Fruit fly (Drosophila melanogaster) whole organism, embryonic: Measurements from ENCODE around the gene Rab3-GEF.

Experiments used
- CG10654 ChIP-seq: fragments of 200-800 bp; sonication (Bioruptor generic); optimal IDR thresholded peaks from 2 replicates; lab custom pipeline; 2016; ENCODE audit warnings: missing biosample characterization, missing genetic modification characterization
- CG11247 ChIP-seq: fragments of 200-800 bp; sonication (Bioruptor generic); IDR thresholded peaks from 2 replicates; pipeline ENCODE4 v1.3.6; 2022; ENCODE audit warnings: missing biosample characterization, missing genetic modification characterization
- CG11695 ChIP-seq: fragments of 200-800 bp; sonication (Bioruptor generic); IDR thresholded peaks from 3 replicates; pipeline ENCODE4 v1.3.6; 2022; ENCODE audit warnings: missing biosample characterization, missing genetic modification characterization
- CG12104 ChIP-seq: fragments of 200-800 bp; sonication (Bioruptor generic); optimal IDR thresholded peaks from 3 replicates; lab custom pipeline; 2016; ENCODE audit warnings: missing biosample characterization, missing genetic modification characterization
- CG14667 ChIP-seq: fragments of 200-800 bp; sonication (Bioruptor generic); IDR thresholded peaks from 2 replicates; pipeline ENCODE4 v1.3.6; 2022; ENCODE audit warnings: missing biosample characterization, missing genetic modification characterization
- CG16815 ChIP-seq: fragments of 200-800 bp; sonication (Bioruptor generic); optimal IDR thresholded peaks from 3 replicates; lab custom pipeline; 2017; ENCODE audit warnings: missing biosample characterization, mild to moderate bottlenecking, missing genetic modification characterization
- CG17328 ChIP-seq: fragments of 200-800 bp; sonication (Bioruptor generic); IDR thresholded peaks from 2 replicates; pipeline ENCODE4 v1.3.6; 2022; ENCODE audit warnings: missing biosample characterization, missing genetic modification characterization
- CG17612 ChIP-seq: fragments of 200-800 bp; sonication (Bioruptor generic); IDR thresholded peaks from 2 replicates; pipeline ENCODE4 v1.3.6; 2022; ENCODE audit warnings: missing biosample characterization, missing genetic modification characterization
- CG2889 ChIP-seq: fragments of 200-800 bp; sonication (Bioruptor generic); IDR thresholded peaks from 3 replicates; pipeline ENCODE4 v1.3.6; 2022; ENCODE audit warnings: missing biosample characterization, missing genetic modification characterization
- CG31388 ChIP-seq: fragments of 200-800 bp; sonication (Bioruptor generic); optimal IDR thresholded peaks from 2 replicates; lab custom pipeline; 2016; ENCODE audit warnings: missing biosample characterization, missing genetic modification characterization
- CG32767 ChIP-seq: fragments of 200-800 bp; sonication (Bioruptor generic); IDR thresholded peaks from 2 replicates; pipeline ENCODE4 v1.3.6; 2022; ENCODE audit warnings: missing biosample characterization, missing genetic modification characterization
- CG34376 ChIP-seq: fragments of 200-800 bp; sonication (Bioruptor generic); optimal IDR thresholded peaks from 2 replicates; lab custom pipeline; 2018; ENCODE audit warnings: missing biosample characterization, mild to moderate bottlenecking, missing genetic modification characterization
- CG7556 ChIP-seq: fragments of 200-800 bp; sonication (Bioruptor generic); optimal IDR thresholded peaks from 2 replicates; lab custom pipeline; 2017; ENCODE audit warnings: missing biosample characterization, mild to moderate bottlenecking, missing genetic modification characterization
- CG7839 ChIP-seq: fragments of 200-800 bp; sonication (Bioruptor generic); optimal IDR thresholded peaks from 3 replicates; lab custom pipeline; 2018; ENCODE audit warnings: missing biosample characterization, mild to moderate bottlenecking, missing genetic modification characterization, moderate library complexity
- CG8281 ChIP-seq: fragments of 200-800 bp; sonication (Bioruptor generic); optimal IDR thresholded peaks from 2 replicates; lab custom pipeline; 2018; ENCODE audit warnings: missing biosample characterization, mild to moderate bottlenecking, missing genetic modification characterization, moderate library complexity
- CkIIα-i1 ChIP-seq: fragments of 200-800 bp; sonication (Bioruptor generic); IDR thresholded peaks from 2 replicates; pipeline ENCODE4 v1.3.6; 2022; ENCODE audit warnings: missing biosample characterization, missing genetic modification characterization
- Dfd ChIP-seq, 2 experiments: fragments of >200 bp; optimal IDR thresholded peaks; 2 replicates each; lab custom pipeline; 2017; ENCODE audit warnings: missing biosample characterization in 2 of 2, missing genetic modification characterization in 2 of 2
- Hmx ChIP-seq: fragments of 200-800 bp; sonication (Bioruptor generic); optimal IDR thresholded peaks from 2 replicates; lab custom pipeline; 2016; ENCODE audit warnings: missing biosample characterization, missing genetic modification characterization
- Hr51 ChIP-seq, 2 experiments: fragments of 200-800 bp; sonication (Bioruptor generic); optimal IDR thresholded peaks; 2 replicates in 1 of 2; 3 replicates in 1 of 2; lab custom pipeline; 2016 to 2018; ENCODE audit warnings: missing biosample characterization in 2 of 2, missing genetic modification characterization in 2 of 2, mild to moderate bottlenecking in 1 of 2, moderate library complexity in 1 of 2
- Lim3 ChIP-seq: fragments of 200-800 bp; sonication (Bioruptor generic); IDR thresholded peaks from 2 replicates; pipeline ENCODE4 v1.3.6; 2022; ENCODE audit warnings: missing biosample characterization, missing genetic modification characterization
- NC2β ChIP-seq: fragments of 200-800 bp; sonication (Bioruptor generic); optimal IDR thresholded peaks from 2 replicates; lab custom pipeline; 2016; ENCODE audit warnings: missing biosample characterization, missing genetic modification characterization
- Pdp1 ChIP-seq, 2 experiments: fragments of 200-800 bp; sonication (Bioruptor generic); optimal IDR thresholded peaks; 3 replicates each; lab custom pipeline; 2016; ENCODE audit warnings: missing biosample characterization in 2 of 2, missing genetic modification characterization in 2 of 2, mild to moderate bottlenecking in 1 of 2, moderate library complexity in 1 of 2
- Ssrp ChIP-seq: fragments of 200-800 bp; sonication (Bioruptor generic); optimal IDR thresholded peaks from 2 replicates; lab custom pipeline; 2018; ENCODE audit warnings: missing biosample characterization, mild to moderate bottlenecking, missing genetic modification characterization, moderate library complexity
- TFAM ChIP-seq: fragments of 200-800 bp; sonication (Bioruptor generic); optimal IDR thresholded peaks from 2 replicates; lab custom pipeline; 2017; ENCODE audit warnings: missing biosample characterization, missing genetic modification characterization, inconsistent platforms
- ato ChIP-seq: fragments of 200-800 bp; sonication (Bioruptor generic); IDR thresholded peaks from 2 replicates; pipeline ENCODE4 v1.3.6; 2022; ENCODE audit warnings: missing biosample characterization, missing genetic modification characterization; ENCODE audit not compliant: partially characterized antibody
- cg ChIP-seq: fragments of 200-800 bp; sonication (Bioruptor generic); optimal IDR thresholded peaks from 3 replicates; lab custom pipeline; 2019; ENCODE audit warnings: missing biosample characterization, mild to moderate bottlenecking, missing genetic modification characterization, moderate library complexity
- chinmo ChIP-seq: fragments of 200-800 bp; sonication (Bioruptor generic); IDR thresholded peaks from 4 replicates; pipeline ENCODE4 v1.3.6; 2022; ENCODE audit warnings: missing biosample characterization, missing genetic modification characterization; ENCODE audit not compliant: partially characterized antibody
- ci ChIP-seq: fragments of 200-800 bp; sonication (Bioruptor generic); IDR thresholded peaks from 3 replicates; pipeline ENCODE4 v1.3.6; 2022; ENCODE audit warnings: missing biosample characterization, missing genetic modification characterization
- crc ChIP-seq: fragments of 200-800 bp; sonication (Bioruptor generic); optimal IDR thresholded peaks from 2 replicates; lab custom pipeline; 2016; ENCODE audit warnings: missing biosample characterization, missing genetic modification characterization
- da ChIP-seq: fragments of 200-800 bp; sonication (Bioruptor generic); optimal IDR thresholded peaks from 2 replicates; lab custom pipeline; 2016; ENCODE audit warnings: missing biosample characterization, missing genetic modification characterization
- dm ChIP-seq: fragments of 200-800 bp; sonication (Bioruptor generic); optimal IDR thresholded peaks from 3 replicates; lab custom pipeline; 2016; ENCODE audit warnings: missing biosample characterization, missing genetic modification characterization
- dmrt99B ChIP-seq: fragments of 200-800 bp; sonication (Bioruptor generic); optimal IDR thresholded peaks from 2 replicates; lab custom pipeline; 2018; ENCODE audit warnings: missing biosample characterization, mild to moderate bottlenecking, missing genetic modification characterization, moderate library complexity
- eve ChIP-seq, 2 experiments: fragments of >200 bp; optimal IDR thresholded peaks; 2 replicates each; lab custom pipeline; 2017; ENCODE audit warnings: missing biosample characterization in 2 of 2, missing genetic modification characterization in 2 of 2
- eyg ChIP-seq: fragments of 200-800 bp; sonication (Bioruptor generic); optimal IDR thresholded peaks from 3 replicates; lab custom pipeline; 2016; ENCODE audit warnings: missing biosample characterization, missing genetic modification characterization
- fd64A ChIP-seq: fragments of 200-800 bp; sonication (Bioruptor generic); optimal IDR thresholded peaks from 3 replicates; lab custom pipeline; 2018; ENCODE audit warnings: missing biosample characterization, mild to moderate bottlenecking, missing genetic modification characterization
- gcm ChIP-seq: fragments of 200-800 bp; sonication (Bioruptor generic); optimal IDR thresholded peaks from 2 replicates; lab custom pipeline; 2019; ENCODE audit warnings: missing biosample characterization, mild to moderate bottlenecking, missing genetic modification characterization, moderate library complexity
- gem ChIP-seq: fragments of 200-800 bp; sonication (Bioruptor generic); optimal IDR thresholded peaks from 2 replicates; lab custom pipeline; 2019; ENCODE audit warnings: missing biosample characterization, mild to moderate bottlenecking, missing genetic modification characterization, moderate library complexity
- hbn ChIP-seq: fragments of 200-800 bp; sonication (Bioruptor generic); IDR thresholded peaks from 2 replicates; pipeline ENCODE4 v1.3.6; 2022; ENCODE audit warnings: missing biosample characterization, missing genetic modification characterization; ENCODE audit not compliant: partially characterized antibody
- insv ChIP-seq, 2 experiments: fragments of 200-800 bp; sonication (Bioruptor generic); optimal IDR thresholded peaks; 3 replicates each; lab custom pipeline; 2016 to 2018; ENCODE audit warnings: missing biosample characterization in 2 of 2, missing genetic modification characterization in 2 of 2
- jigr1 ChIP-seq: fragments of 200-800 bp; sonication (Bioruptor generic); IDR thresholded peaks from 3 replicates; pipeline ENCODE4 v1.3.6; 2022; ENCODE audit warnings: missing biosample characterization, missing genetic modification characterization
- lab ChIP-seq: fragments of 200-800 bp; sonication (Bioruptor generic); optimal IDR thresholded peaks from 3 replicates; lab custom pipeline; 2017; ENCODE audit warnings: missing biosample characterization, missing genetic modification characterization, mild to moderate bottlenecking, moderate library complexity, missing genetic modification reagents
- odd ChIP-seq: fragments of 200-800 bp; sonication (Bioruptor generic); optimal IDR thresholded peaks from 2 replicates; lab custom pipeline; 2017; ENCODE audit warnings: missing biosample characterization, mild to moderate bottlenecking, missing genetic modification characterization
- pb ChIP-seq: fragments of 200-800 bp; sonication (Bioruptor generic); optimal IDR thresholded peaks from 3 replicates; lab custom pipeline; 2016; ENCODE audit warnings: missing biosample characterization, missing genetic modification characterization
- seq ChIP-seq: fragments of 200-800 bp; sonication (Bioruptor generic); IDR thresholded peaks from 2 replicates; pipeline ENCODE4 v1.3.6; 2022; ENCODE audit warnings: missing biosample characterization, missing genetic modification characterization
- sqz ChIP-seq: fragments of 200-800 bp; sonication (Bioruptor generic); optimal IDR thresholded peaks from 3 replicates; lab custom pipeline; 2018; ENCODE audit warnings: missing biosample characterization, mild to moderate bottlenecking, missing genetic modification characterization
- usp ChIP-seq: fragments of >200 bp; optimal IDR thresholded peaks from 2 replicates; lab custom pipeline; 2017; ENCODE audit warnings: missing biosample characterization, missing genetic modification characterization
- z ChIP-seq: fragments of 200-800 bp; sonication (Bioruptor generic); IDR thresholded peaks from 3 replicates; pipeline ENCODE4 v1.3.6; 2022; ENCODE audit warnings: missing biosample characterization, missing genetic modification characterization
- zen2 ChIP-seq: fragments of 200-800 bp; sonication (Bioruptor generic); IDR thresholded peaks from 3 replicates; pipeline ENCODE4 v1.3.6; 2022; ENCODE audit warnings: missing biosample characterization, missing genetic modification characterization; ENCODE audit not compliant: partially characterized antibody
- zfh2 ChIP-seq: fragments of 200-800 bp; sonication (Bioruptor generic); optimal IDR thresholded peaks from 2 replicates; lab custom pipeline; 2016; ENCODE audit warnings: missing biosample characterization, missing genetic modification characterization

Gene Rab3-GEF

dm6 chrX:15074646-15075351, 14.7 kb upstream of the Rab3-GEF start (continued):
- TF ChIP-seq lab (GFP tag; lab: Kevin White, UChicago) = peak; percentile 94
- TF ChIP-seq CG11695 (GFP tag; lab: Robert Waterston, UW) = peak; percentile 83
- peak; percentile 70 for TF ChIP-seq Hmx (GFP tag; lab: Kevin White, UChicago)
- TF ChIP-seq gcm = peak; percentile 60
- no peak for TF ChIP-seq hbn (GFP tag; lab: Robert Waterston, UW)
- peak; percentile 86 for TF ChIP-seq CG14667 (GFP tag; lab: Robert Waterston, UW)
- peak; percentile 71; the same call in 2 of the 3 replicates for TF ChIP-seq jigr1
- peak; percentile 90 for TF ChIP-seq CG11247 (GFP tag; lab: Robert Waterston, UW)
- TF ChIP-seq zfh2 (GFP tag; lab: Kevin White, UChicago) = peak; percentile 93
- peak; percentile 36 for TF ChIP-seq TFAM (GFP tag; lab: Kevin White, UChicago)
- TF ChIP-seq da = peak; percentile 76
- peak; percentile 84 for TF ChIP-seq CG12104
- peak; percentile 81 for TF ChIP-seq CG2889 (GFP tag; lab: Robert Waterston, UW)
- peak; percentile 88 to 91 for TF ChIP-seq Hr51 (GFP tag; optimal IDR thresholded peaks at IDR 0.05; lab: Kevin White, UChicago)
- peak; percentile 71; the same call in 1 of the 2 replicates for TF ChIP-seq CkIIα-i1 (GFP tag; lab: Robert Waterston, UW)
- TF ChIP-seq CG7839 (tag; lab: Kevin White, UChicago) = peak; percentile 88
- peak; percentile 93 for TF ChIP-seq crc (GFP tag; lab: Kevin White, UChicago)
- peak in 1 of 2 experiments; percentile 95 for TF ChIP-seq eve (GFP tag; optimal IDR thresholded peaks at IDR 0.05; lab: Kevin White, UChicago)
- peak; percentile 80 for TF ChIP-seq CG16815 (GFP tag; lab: Kevin White, UChicago)
- peak; percentile 77 for TF ChIP-seq Ssrp (tag; lab: Kevin White, UChicago)
- TF ChIP-seq eyg (GFP tag; lab: Kevin White, UChicago) = peak; percentile 86
- TF ChIP-seq ci = peak; percentile 94
- peak; percentile 93 for TF ChIP-seq CG7556 (GFP tag; lab: Kevin White, UChicago)
- TF ChIP-seq chinmo (GFP tag; lab: Robert Waterston, UW) = peak; percentile 73; the same call in 2 of the 4 replicates
- peak; percentile 86 for TF ChIP-seq pb (GFP tag; lab: Kevin White, UChicago)
- peak; percentile 44 for TF ChIP-seq CG31388 (GFP tag; lab: Kevin White, UChicago)
- peak; percentile 17 to 64 for TF ChIP-seq insv (GFP tag; optimal IDR thresholded peaks at IDR 0.05; lab: Kevin White, UChicago)
- peak; percentile 48 for TF ChIP-seq fd64A (GFP tag; lab: Kevin White, UChicago)
- TF ChIP-seq CG32767 (GFP tag; lab: Robert Waterston, UW) = peak; percentile 75
- no peak for TF ChIP-seq usp (GFP tag; lab: Kevin White, UChicago)
- TF ChIP-seq Lim3 (GFP tag; lab: Robert Waterston, UW) = no peak
- peak; percentile 84 for TF ChIP-seq dm (GFP tag; lab: Kevin White, UChicago)
- TF ChIP-seq Dfd (GFP tag; optimal IDR thresholded peaks at IDR 0.05; lab: Kevin White, UChicago) = no peak
- peak; percentile 57 for TF ChIP-seq CG8281 (tag; lab: Kevin White, UChicago)
- peak; percentile 84 for TF ChIP-seq CG10654 (GFP tag; lab: Kevin White, UChicago)
- TF ChIP-seq odd (GFP tag; lab: Kevin White, UChicago) = peak; percentile 72
- TF ChIP-seq z (GFP tag; lab: Robert Waterston, UW) = no peak
- no peak for TF ChIP-seq cg (GFP tag; lab: Kevin White, UChicago)
- no peak for TF ChIP-seq zen2
- peak; percentile 95 for TF ChIP-seq CG34376 (GFP tag; lab: Kevin White, UChicago)
- TF ChIP-seq dmrt99B = peak; percentile 91
- TF ChIP-seq CG17612 (GFP tag; lab: Robert Waterston, UW) = peak; percentile 76
- TF ChIP-seq ato = no peak
- peak; percentile 91 for TF ChIP-seq gem (tag; lab: Kevin White, UChicago)
- TF ChIP-seq Pdp1 (GFP tag; optimal IDR thresholded peaks at IDR 0.05; lab: Kevin White, UChicago) = peak; percentile 91 to 93
- TF ChIP-seq CG17328 (GFP tag; lab: Robert Waterston, UW) = peak; percentile 83
- peak; percentile 88 for TF ChIP-seq seq (GFP tag; lab: Robert Waterston, UW)
- TF ChIP-seq sqz = peak; percentile 14
- TF ChIP-seq NC2β (GFP tag; lab: Kevin White, UChicago) = peak; percentile 92
